Fruit fly (Drosophila melanogaster) whole organism, pupa: ENCODE results near the gene CG42676.

Source experiments
- CG10348 ChIP-seq: fragments of 200-800 bp; sonication (Bioruptor generic); IDR thresholded peaks from 2 replicates; pipeline ENCODE4 v1.3.6; 2022; ENCODE audit warnings: missing biosample characterization, missing genetic modification characterization
- CG12605 ChIP-seq: fragments of 200-800 bp; sonication (Bioruptor generic); IDR thresholded peaks from 2 replicates; pipeline ENCODE4 v1.3.6; 2022; ENCODE audit warnings: missing biosample characterization, missing genetic modification characterization
- Pif1A ChIP-seq: fragments of 200-800 bp; sonication (Bioruptor generic); optimal IDR thresholded peaks from 3 replicates; lab custom pipeline; 2016; ENCODE audit warnings: missing biosample characterization, missing genetic modification characterization

dm6 chr3L:1816614-1817013, 13.7 kb downstream of the CG42676 start:
- TF ChIP-seq Pif1A (no peak), CG10348 (GFP tag; lab: Robert Waterston, UW) (no peak), CG12605 (GFP tag; lab: Robert Waterston, UW) (no peak)
